Worm (Caenorhabditis elegans): ENCODE data around the gene ZK354.6.

- TF ChIP-seq snpc-4 (GFP tag; optimal IDR thresholded peaks at IDR 0.05) (no peak), snpc-4 (tag; optimal IDR thresholded peaks at IDR 0.05) (no peak), madf-3 (GFP tag; IDR thresholded peaks at IDR 0.05) (no peak), unc-130 (GFP tag; optimal IDR thresholded peaks at IDR 0.05) (no peak), ztf-26 (tag; optimal IDR thresholded peaks at IDR 0.05) (no peak), snpc-1.3 (tag; optimal IDR thresholded peaks at IDR 0.05; ENCODE audit: insufficient read depth) (no peak)
These were observed 15.9 kb downstream of the ZK354.6 start for ce11 chrIV:5281457-5281856.

Data from whole organism, young adult.